Fruit fly (Drosophila melanogaster) whole organism, pupa: ENCODE measurements around the gene Cyp4ac2.

ENCODE experiments used
- CG10348 ChIP-seq: fragments of 200-800 bp; sonication (Bioruptor generic); IDR thresholded peaks from 2 replicates; pipeline ENCODE4 v1.3.6; 2022; ENCODE audit warnings: missing biosample characterization, missing genetic modification characterization
- CG12605 ChIP-seq: fragments of 200-800 bp; sonication (Bioruptor generic); IDR thresholded peaks from 2 replicates; pipeline ENCODE4 v1.3.6; 2022; ENCODE audit warnings: missing biosample characterization, missing genetic modification characterization
- CG13204 ChIP-seq: fragments of 200-800 bp; sonication (Bioruptor generic); optimal IDR thresholded peaks from 2 replicates; lab custom pipeline; 2018; ENCODE audit warnings: missing biosample characterization, mild to moderate bottlenecking, missing genetic modification characterization, moderate library complexity
- CG14655 ChIP-seq: fragments of 200-800 bp; sonication (Bioruptor generic); optimal IDR thresholded peaks from 3 replicates; lab custom pipeline; 2017; ENCODE audit warnings: mild to moderate bottlenecking, missing biosample characterization, missing genetic modification reagents, missing genetic modification characterization
- CG15710 ChIP-seq: fragments of 200-800 bp; sonication (Bioruptor generic); optimal IDR thresholded peaks from 2 replicates; lab custom pipeline; 2018; ENCODE audit warnings: missing biosample characterization, mild to moderate bottlenecking, missing genetic modification characterization, moderate library complexity
- CG17806 ChIP-seq: fragments of 200-800 bp; sonication (Bioruptor generic); optimal IDR thresholded peaks from 2 replicates; lab custom pipeline; 2018; ENCODE audit warnings: missing biosample characterization, mild to moderate bottlenecking, missing genetic modification characterization, moderate library complexity
- CG32121 ChIP-seq: fragments of 200-800 bp; sonication (Bioruptor generic); IDR thresholded peaks from 2 replicates; pipeline ENCODE4 v1.3.6; 2022; ENCODE audit warnings: missing biosample characterization, missing genetic modification characterization
- CG34367 ChIP-seq: fragments of 200-800 bp; sonication (Bioruptor generic); optimal IDR thresholded peaks from 2 replicates; lab custom pipeline; 2018; ENCODE audit warnings: missing biosample characterization, mild to moderate bottlenecking, missing genetic modification characterization
- CG4496 ChIP-seq: fragments of 200-800 bp; sonication (Bioruptor generic); IDR thresholded peaks from 3 replicates; pipeline ENCODE4 v1.3.6; 2022; ENCODE audit warnings: missing biosample characterization, missing genetic modification characterization
- CG8159 ChIP-seq: fragments of 200-800 bp; sonication (Bioruptor generic); optimal IDR thresholded peaks from 3 replicates; lab custom pipeline; 2018; ENCODE audit warnings: missing biosample characterization, mild to moderate bottlenecking, missing genetic modification characterization, moderate library complexity
- CG8301 ChIP-seq: fragments of 200-800 bp; sonication (Bioruptor generic); optimal IDR thresholded peaks from 2 replicates; lab custom pipeline; 2018; ENCODE audit warnings: missing biosample characterization, mild to moderate bottlenecking, missing genetic modification characterization
- CG9948 ChIP-seq: fragments of 200-800 bp; sonication (Bioruptor generic); optimal IDR thresholded peaks from 2 replicates; lab custom pipeline; 2018; ENCODE audit warnings: missing biosample characterization, mild to moderate bottlenecking, missing genetic modification characterization, moderate library complexity
- D1 ChIP-seq: fragments of 200-800 bp; sonication (Bioruptor generic); optimal IDR thresholded peaks from 2 replicates; lab custom pipeline; 2018; ENCODE audit warnings: missing biosample characterization, mild to moderate bottlenecking, missing genetic modification characterization, moderate library complexity
- EcR ChIP-seq: fragments of 200-800 bp; sonication (Bioruptor generic); optimal IDR thresholded peaks from 3 replicates; lab custom pipeline; 2019; ENCODE audit warnings: missing biosample characterization, missing genetic modification characterization, mild to moderate bottlenecking, moderate library complexity, missing genetic modification reagents
- Ets98B ChIP-seq: fragments of 200-800 bp; sonication (Bioruptor generic); IDR thresholded peaks from 2 replicates; pipeline ENCODE4 v1.3.6; 2022; ENCODE audit warnings: missing biosample characterization, missing genetic modification characterization
- Pif1A ChIP-seq: fragments of 200-800 bp; sonication (Bioruptor generic); optimal IDR thresholded peaks from 3 replicates; lab custom pipeline; 2016; ENCODE audit warnings: missing biosample characterization, missing genetic modification characterization
- Pif1B ChIP-seq: fragments of 200-800 bp; sonication (Bioruptor generic); optimal IDR thresholded peaks from 3 replicates; lab custom pipeline; 2016; ENCODE audit warnings: missing biosample characterization, missing genetic modification characterization
- Snoo ChIP-seq: fragments of 200-800 bp; sonication (Bioruptor generic); optimal IDR thresholded peaks from 3 replicates; lab custom pipeline; 2017; ENCODE audit warnings: missing biosample characterization, mild to moderate bottlenecking, missing genetic modification characterization, inconsistent platforms
- gl ChIP-seq: fragments of 200-800 bp; sonication (Bioruptor generic); optimal IDR thresholded peaks from 2 replicates; lab custom pipeline; 2018; ENCODE audit warnings: missing biosample characterization, mild to moderate bottlenecking, missing genetic modification characterization
- rn ChIP-seq: fragments of 200-800 bp; sonication (Bioruptor generic); IDR thresholded peaks from 2 replicates; pipeline ENCODE4 v1.3.6; 2022; ENCODE audit warnings: missing biosample characterization, missing genetic modification characterization

The Cyp4ac2 gene

DNA sequence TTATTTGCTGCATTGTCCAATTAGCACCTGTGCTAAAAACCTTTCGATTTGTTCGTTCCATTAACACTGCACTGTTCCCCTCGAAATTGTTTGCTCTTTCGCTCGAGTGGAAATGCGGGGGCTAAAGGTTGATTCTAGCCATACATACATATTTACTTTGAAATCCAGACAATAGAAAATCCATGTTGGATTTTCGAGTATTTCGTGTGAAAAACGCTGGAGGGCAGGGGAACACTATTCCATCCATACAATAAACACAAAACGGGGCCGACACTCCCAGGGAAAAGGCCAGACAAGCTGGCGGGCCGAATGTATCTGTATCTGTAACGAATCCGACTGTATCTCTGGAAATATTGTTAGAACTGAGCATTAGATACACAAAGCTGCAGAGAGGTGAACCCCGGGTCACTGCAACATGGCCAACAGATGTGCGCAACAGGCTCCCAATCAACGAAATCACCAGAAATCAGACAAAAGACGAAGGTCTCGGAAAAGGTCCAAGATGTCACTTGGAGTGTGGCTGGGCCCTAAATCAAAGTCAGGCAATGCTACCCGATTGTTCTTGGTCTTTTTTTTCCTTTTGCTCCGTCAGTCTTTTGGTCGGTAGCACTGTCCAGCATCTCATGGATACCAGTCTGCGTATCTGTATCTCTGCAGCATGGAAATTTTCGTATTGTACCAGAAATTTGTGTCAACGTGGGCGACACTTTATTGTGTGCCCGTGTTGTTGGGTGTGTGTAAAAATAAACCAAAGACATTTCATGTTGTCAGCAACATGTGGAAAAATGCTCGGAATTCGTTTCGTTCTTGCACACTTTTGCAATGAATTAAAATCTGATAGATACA is 26.5 kb upstream of the Cyp4ac2 start:
- TF ChIP-seq Pif1B (no peak), CG4496 (GFP tag; lab: Robert Waterston, UW) (no peak), CG32121 (GFP tag; lab: Robert Waterston, UW) (no peak), CG8159 (tag; lab: Kevin White, UChicago) (no peak), Snoo (no peak), CG12605 (no peak), CG8301 (tag; lab: Kevin White, UChicago) (no peak), EcR (GFP tag; lab: Kevin White, UChicago) (no peak), CG13204 (GFP tag; lab: Kevin White, UChicago) (no peak)

DNA sequence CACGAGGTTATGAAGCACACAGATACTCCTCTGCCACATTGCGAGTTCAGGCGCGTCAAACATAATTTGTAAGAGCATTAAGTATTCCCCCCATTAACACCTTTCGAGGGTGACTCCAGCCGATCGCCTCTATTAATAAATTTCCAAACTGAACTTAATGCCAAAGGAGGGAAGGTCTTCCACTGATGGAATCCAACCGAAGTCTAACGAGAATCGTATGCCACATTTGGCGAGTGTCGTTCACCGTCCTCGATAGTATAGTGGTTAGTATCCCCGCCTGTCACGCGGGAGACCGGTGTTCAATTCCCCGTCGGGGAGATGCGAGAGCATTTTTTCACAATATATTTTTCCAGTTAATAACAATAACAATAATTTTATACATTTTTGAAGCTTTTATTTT is 25.7 kb upstream of the Cyp4ac2 start:
- no peak for TF ChIP-seq CG8159 (tag; lab: Kevin White, UChicago)
- TF ChIP-seq Pif1B, result no peak
- no peak for TF ChIP-seq EcR (GFP tag; lab: Kevin White, UChicago)
- no peak for TF ChIP-seq Snoo

DNA sequence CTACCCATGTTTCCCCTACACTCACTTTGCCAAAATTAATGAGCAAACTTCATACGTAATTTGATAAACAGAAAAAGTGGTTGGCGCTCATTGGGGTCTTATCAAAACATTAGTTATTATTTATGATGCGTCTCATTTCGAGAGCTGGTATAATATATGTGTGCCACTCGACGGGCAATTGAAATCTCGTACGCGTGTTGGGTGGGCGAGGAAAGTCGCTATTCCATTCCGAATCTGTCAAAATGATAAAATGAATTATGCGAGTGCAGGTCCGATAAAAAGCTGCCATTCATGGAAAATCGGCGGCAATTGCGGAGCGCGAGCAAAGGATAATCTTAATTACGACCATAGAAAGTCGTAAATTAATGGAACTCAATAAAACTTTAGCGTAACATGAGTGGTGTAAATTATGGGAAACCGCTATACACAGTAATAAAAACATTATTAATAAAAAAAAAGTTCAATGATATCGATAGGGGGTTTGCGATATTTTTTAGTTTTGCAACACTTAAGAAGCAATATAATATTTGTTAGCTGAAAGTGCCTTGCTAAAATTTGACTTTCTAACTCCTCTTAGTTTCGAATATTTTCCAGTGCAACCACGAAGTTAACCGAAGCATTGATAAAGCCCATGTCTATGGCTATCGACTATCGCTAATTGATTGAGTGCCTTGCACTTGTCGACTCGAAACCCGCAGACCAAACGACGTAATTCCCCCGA is 23.8 kb upstream of the Cyp4ac2 start:
- TF ChIP-seq Ets98B (GFP tag; lab: Robert Waterston, UW), result peak; percentile 16; the same call in 1 of the 2 replicates
- 0 out of 2 replicates have a peak, but pooled peaks have one; percentile 37 for TF ChIP-seq CG32121 (GFP tag; lab: Robert Waterston, UW)
- TF ChIP-seq CG10348 (GFP tag; lab: Robert Waterston, UW), result no peak
- no peak for TF ChIP-seq CG13204 (GFP tag; lab: Kevin White, UChicago)
- no peak for TF ChIP-seq rn (GFP tag; lab: Robert Waterston, UW)
- TF ChIP-seq EcR (GFP tag; lab: Kevin White, UChicago), result no peak
- no peak for TF ChIP-seq CG9948 (tag; lab: Kevin White, UChicago)
- no peak for TF ChIP-seq CG8159 (tag; lab: Kevin White, UChicago)
- peak; percentile 31; the same call in 1 of the 3 replicates for TF ChIP-seq CG4496 (GFP tag; lab: Robert Waterston, UW)

DNA sequence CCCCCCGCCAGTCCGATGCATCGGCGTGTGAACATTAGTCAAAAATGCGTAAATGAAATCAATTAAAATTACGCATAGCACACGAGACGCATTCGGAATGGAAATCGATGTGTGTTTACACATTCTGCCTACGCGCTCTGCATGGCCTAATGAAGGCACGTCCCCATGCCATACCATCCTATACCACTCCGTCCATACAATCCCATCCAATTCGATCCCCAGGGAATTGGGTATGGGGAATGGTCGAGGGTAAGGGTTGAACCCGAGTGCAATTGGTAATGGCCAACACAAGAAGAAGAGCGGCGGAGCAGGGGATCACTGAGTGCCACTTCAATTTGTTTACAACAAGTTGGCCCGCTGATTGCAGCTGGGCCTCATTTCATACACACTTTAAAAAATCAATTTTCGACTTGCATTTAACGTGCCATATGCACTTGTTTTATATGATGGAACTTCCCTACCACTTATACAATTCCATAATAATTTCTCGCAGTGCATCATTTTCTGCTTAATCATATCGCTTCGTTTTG is 20.8 kb upstream of the Cyp4ac2 start:
- TF ChIP-seq CG9948 (tag; lab: Kevin White, UChicago) (peak; percentile 18), CG12605 (no peak), CG8159 (tag; lab: Kevin White, UChicago) (peak; percentile 29), D1 (tag; lab: Kevin White, UChicago) (no peak), EcR (GFP tag; lab: Kevin White, UChicago) (peak; percentile 6), CG4496 (GFP tag; lab: Robert Waterston, UW) (0 out of 3 replicates have a peak, but pooled peaks have one; percentile 21), CG32121 (GFP tag; lab: Robert Waterston, UW) (no peak), Pif1A (GFP tag; lab: Kevin White, UChicago) (peak; percentile 43), CG14655 (GFP tag; lab: Kevin White, UChicago) (peak; percentile 47), CG15710 (peak; percentile 10), CG17806 (tag; lab: Kevin White, UChicago) (peak; percentile 26)

DNA sequence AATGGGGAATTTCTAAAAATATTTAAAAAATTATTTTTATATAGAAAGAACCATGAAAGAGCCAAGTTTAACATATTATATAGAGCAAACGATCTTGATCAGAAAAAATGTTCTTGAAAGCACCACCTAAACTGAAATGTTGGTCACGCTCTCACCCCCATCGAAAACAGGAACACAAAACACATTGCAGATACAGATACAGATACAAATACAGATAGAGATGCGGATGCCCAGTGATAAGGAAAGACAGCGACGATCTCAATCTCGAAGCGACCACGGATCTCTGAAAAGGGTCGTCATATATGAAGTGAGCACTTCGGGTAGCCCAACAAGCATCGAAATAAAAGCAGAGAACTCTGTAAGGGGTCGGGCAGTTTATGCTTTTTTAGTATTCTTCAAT is 18.8 kb upstream of the Cyp4ac2 start:
- TF ChIP-seq CG15710 (no peak), EcR (GFP tag; lab: Kevin White, UChicago) (no peak), CG4496 (GFP tag; lab: Robert Waterston, UW) (no peak), Snoo (no peak), CG8159 (tag; lab: Kevin White, UChicago) (no peak), gl (tag; lab: Kevin White, UChicago) (no peak), CG17806 (tag; lab: Kevin White, UChicago) (no peak), Pif1A (GFP tag; lab: Kevin White, UChicago) (no peak), CG34367 (tag; lab: Kevin White, UChicago) (no peak), Ets98B (GFP tag; lab: Robert Waterston, UW) (no peak), D1 (tag; lab: Kevin White, UChicago) (no peak)

DNA sequence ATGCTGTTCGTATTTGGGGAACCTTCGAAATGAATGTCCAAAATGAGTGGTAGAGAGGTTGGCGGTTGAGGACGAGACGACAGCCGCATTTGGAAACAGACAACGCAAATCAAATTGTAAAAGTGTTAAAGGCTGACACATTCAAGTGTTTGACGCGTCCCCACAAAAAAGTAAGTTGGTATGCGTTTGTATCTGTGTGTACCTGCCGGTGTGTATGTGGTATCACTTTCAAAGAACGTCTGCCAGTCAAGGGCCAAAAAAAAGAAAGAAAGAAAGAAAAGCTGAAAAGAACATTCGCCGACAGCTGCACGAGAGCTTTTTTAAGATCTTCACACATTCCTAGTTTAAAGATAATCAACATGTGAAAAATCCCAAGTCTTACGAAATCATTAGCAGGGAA is 18.4 kb upstream of the Cyp4ac2 start:
- TF ChIP-seq CG12605 (no peak), CG8301 (tag; lab: Kevin White, UChicago) (no peak), Ets98B (GFP tag; lab: Robert Waterston, UW) (no peak), D1 (tag; lab: Kevin White, UChicago) (no peak), Pif1A (GFP tag; lab: Kevin White, UChicago) (no peak), CG34367 (tag; lab: Kevin White, UChicago) (no peak)
